Fruit fly (Drosophila melanogaster) whole organism, embryonic: ENCODE data around the gene CG4115.

Experiments
- ATbp ChIP-seq: fragments of 200-800 bp; sonication (Bioruptor generic); optimal IDR thresholded peaks from 2 replicates; lab custom pipeline; 2017; ENCODE audit warnings: missing biosample characterization, mild to moderate bottlenecking, missing genetic modification characterization, missing genetic modification reagents
- Asciz ChIP-seq: fragments of 200-800 bp; sonication (Bioruptor generic); optimal IDR thresholded peaks from 2 replicates; lab custom pipeline; 2017; ENCODE audit warnings: missing biosample characterization, mild to moderate bottlenecking, missing genetic modification characterization, missing genetic modification reagents
- B-H1 ChIP-seq: fragments of 200-800 bp; sonication (Bioruptor generic); IDR thresholded peaks from 3 replicates; pipeline ENCODE4 v1.3.6; 2022; ENCODE audit warnings: missing biosample characterization, missing genetic modification characterization
- CG10979 ChIP-seq: fragments of 200-800 bp; sonication (Bioruptor generic); optimal IDR thresholded peaks from 2 replicates; lab custom pipeline; 2018; ENCODE audit warnings: missing biosample characterization, mild to moderate bottlenecking, missing genetic modification characterization, moderate library complexity
- CG11504 ChIP-seq: fragments of 200-800 bp; sonication (Bioruptor generic); optimal IDR thresholded peaks from 3 replicates; lab custom pipeline; 2019; ENCODE audit warnings: missing biosample characterization, mild to moderate bottlenecking, missing genetic modification characterization, moderate library complexity
- CG11696 ChIP-seq: fragments of 200-800 bp; sonication (Bioruptor generic); IDR thresholded peaks from 2 replicates; pipeline ENCODE4 v1.3.6; 2022; ENCODE audit warnings: missing biosample characterization, missing genetic modification characterization
- CG12299 ChIP-seq: fragments of 200-800 bp; sonication (Bioruptor generic); optimal IDR thresholded peaks from 2 replicates; lab custom pipeline; 2018; ENCODE audit warnings: missing biosample characterization, mild to moderate bottlenecking, missing genetic modification characterization
- CG13296 ChIP-seq: fragments of 200-800 bp; sonication (Bioruptor generic); optimal IDR thresholded peaks from 3 replicates; lab custom pipeline; 2018; ENCODE audit warnings: missing biosample characterization, mild to moderate bottlenecking, missing genetic modification characterization
- CG13894 ChIP-seq: fragments of 200-800 bp; sonication (Bioruptor generic); optimal IDR thresholded peaks from 3 replicates; lab custom pipeline; 2018; ENCODE audit warnings: missing biosample characterization, mild to moderate bottlenecking, missing genetic modification characterization, moderate library complexity
- CG14965 ChIP-seq: fragments of 200-800 bp; sonication (Bioruptor generic); optimal IDR thresholded peaks from 2 replicates; lab custom pipeline; 2016; ENCODE audit warnings: missing biosample characterization, missing genetic modification characterization, borderline replicate concordance
- CG15514 ChIP-seq: fragments of 200-800 bp; sonication (Bioruptor generic); optimal IDR thresholded peaks from 3 replicates; lab custom pipeline; 2017; ENCODE audit warnings: missing biosample characterization, missing genetic modification characterization, mild to moderate bottlenecking, moderate library complexity, missing genetic modification reagents
- CG16779 ChIP-seq: fragments of 200-800 bp; sonication (Bioruptor generic); IDR thresholded peaks from 2 replicates; pipeline ENCODE4 v1.3.6; 2022; ENCODE audit warnings: missing biosample characterization, missing genetic modification characterization
- CG17802 ChIP-seq: fragments of 200-800 bp; sonication (Bioruptor generic); optimal IDR thresholded peaks from 2 replicates; lab custom pipeline; 2018; ENCODE audit warnings: missing biosample characterization, mild to moderate bottlenecking, missing genetic modification characterization, moderate library complexity
- CG2875 ChIP-seq: fragments of 200-800 bp; sonication (Bioruptor generic); optimal IDR thresholded peaks from 2 replicates; lab custom pipeline; 2017; ENCODE audit warnings: missing biosample characterization, mild to moderate bottlenecking, missing genetic modification characterization, missing genetic modification reagents
- CG33213 ChIP-seq: fragments of 200-800 bp; sonication (Bioruptor generic); optimal IDR thresholded peaks from 3 replicates; lab custom pipeline; 2016; ENCODE audit warnings: missing biosample characterization, missing genetic modification characterization
- CG4282 ChIP-seq: fragments of 200-800 bp; sonication (Bioruptor generic); optimal IDR thresholded peaks from 2 replicates; lab custom pipeline; 2016; ENCODE audit warnings: missing biosample characterization, missing genetic modification characterization
- CG4360 ChIP-seq: fragments of 200-800 bp; sonication (Bioruptor generic); IDR thresholded peaks from 2 replicates; pipeline ENCODE4 v1.3.6; 2022; ENCODE audit warnings: missing biosample characterization, missing genetic modification characterization
- CG5953 ChIP-seq: fragments of 200-800 bp; sonication (Bioruptor generic); IDR thresholded peaks from 2 replicates; pipeline ENCODE4 v1.3.6; 2022; ENCODE audit warnings: missing biosample characterization, missing genetic modification characterization
- CG6272 ChIP-seq: fragments of 200-800 bp; sonication (Bioruptor generic); IDR thresholded peaks from 2 replicates; pipeline ENCODE4 v1.3.6; 2022; ENCODE audit warnings: missing biosample characterization, missing genetic modification characterization
- CG6689 ChIP-seq: fragments of 200-800 bp; sonication (Bioruptor generic); IDR thresholded peaks from 2 replicates; pipeline ENCODE4 v1.3.6; 2022; ENCODE audit warnings: missing biosample characterization, missing genetic modification characterization
- CG9437 ChIP-seq: fragments of 200-800 bp; sonication (Bioruptor generic); optimal IDR thresholded peaks from 2 replicates; lab custom pipeline; 2018; ENCODE audit warnings: missing biosample characterization, mild to moderate bottlenecking, missing genetic modification characterization
- CG9727 ChIP-seq: fragments of 200-800 bp; sonication (Bioruptor generic); optimal IDR thresholded peaks from 3 replicates; lab custom pipeline; 2017; ENCODE audit warnings: missing biosample characterization, mild to moderate bottlenecking, missing genetic modification characterization
- CG9817 ChIP-seq: fragments of 200-800 bp; sonication (Bioruptor generic); optimal IDR thresholded peaks from 2 replicates; lab custom pipeline; 2018; ENCODE audit warnings: missing biosample characterization, mild to moderate bottlenecking, missing genetic modification characterization, moderate library complexity
- E2f2 ChIP-seq: fragments of 200-800 bp; sonication (Bioruptor generic); IDR thresholded peaks from 2 replicates; pipeline ENCODE4 v1.3.6; 2022; ENCODE audit warnings: missing biosample characterization, missing genetic modification characterization
- Fer1 ChIP-seq: fragments of 200-800 bp; sonication (Bioruptor generic); optimal IDR thresholded peaks from 2 replicates; lab custom pipeline; 2017; ENCODE audit warnings: missing biosample characterization, mild to moderate bottlenecking, missing genetic modification characterization
- Gsc ChIP-seq: fragments of 200-800 bp; sonication (Bioruptor generic); IDR thresholded peaks from 2 replicates; pipeline ENCODE4 v1.3.6; 2022; ENCODE audit warnings: missing biosample characterization, missing genetic modification characterization
- HmgZ ChIP-seq: fragments of 200-800 bp; sonication (Bioruptor generic); optimal IDR thresholded peaks from 2 replicates; lab custom pipeline; 2018; ENCODE audit warnings: missing biosample characterization, mild to moderate bottlenecking, missing genetic modification characterization
- Hr78 ChIP-seq, 2 experiments: fragments of 200-800 bp in 1 of 2; fragments of >200 bp in 1 of 2; sonication (Bioruptor generic) in 1 of 2; optimal IDR thresholded peaks; 2 replicates each; lab custom pipeline; 2017 to 2019; ENCODE audit warnings: missing biosample characterization in 2 of 2, missing genetic modification characterization in 2 of 2, mild to moderate bottlenecking in 1 of 2, moderate library complexity in 1 of 2
- Mrtf ChIP-seq: fragments of 200-800 bp; sonication (Bioruptor generic); IDR thresholded peaks from 3 replicates; pipeline ENCODE4 v1.3.6; 2022; ENCODE audit warnings: missing biosample characterization, missing genetic modification characterization
- Sox102F ChIP-seq: fragments of 200-800 bp; sonication (Bioruptor generic); optimal IDR thresholded peaks from 2 replicates; lab custom pipeline; 2018; ENCODE audit warnings: missing biosample characterization, mild to moderate bottlenecking, missing genetic modification characterization, moderate library complexity
- Trl ChIP-seq, 3 experiments: fragments of >200 bp in 2 of 3; fragments of 200-800 bp in 1 of 3; sonication (Bioruptor generic) in 1 of 3; optimal IDR thresholded peaks; 2 replicates in 1 of 3; 3 replicates in 2 of 3; lab custom pipeline; 2016 to 2017; ENCODE audit warnings: missing biosample characterization in 1 of 3, missing genetic modification characterization in 1 of 3
- Xbp1 ChIP-seq: fragments of 200-800 bp; sonication (Bioruptor generic); optimal IDR thresholded peaks from 3 replicates; lab custom pipeline; 2016; ENCODE audit warnings: missing biosample characterization, mild to moderate bottlenecking, missing genetic modification characterization
- al ChIP-seq: fragments of 200-800 bp; sonication (Bioruptor generic); IDR thresholded peaks from 2 replicates; pipeline ENCODE4 v1.3.6; 2022; ENCODE audit warnings: missing biosample characterization, missing genetic modification characterization
- ara ChIP-seq: fragments of 200-800 bp; sonication (Bioruptor generic); IDR thresholded peaks from 2 replicates; pipeline ENCODE4 v1.3.6; 2022; ENCODE audit warnings: missing biosample characterization, missing genetic modification characterization
- cg ChIP-seq: fragments of 200-800 bp; sonication (Bioruptor generic); optimal IDR thresholded peaks from 3 replicates; lab custom pipeline; 2019; ENCODE audit warnings: missing biosample characterization, mild to moderate bottlenecking, missing genetic modification characterization, moderate library complexity
- dysf ChIP-seq: fragments of 200-800 bp; sonication (Bioruptor generic); IDR thresholded peaks from 3 replicates; pipeline ENCODE4 v1.3.6; 2022; ENCODE audit warnings: missing biosample characterization, missing genetic modification characterization
- fru ChIP-seq: fragments of >200 bp; optimal IDR thresholded peaks from 2 replicates; lab custom pipeline; 2017
- gfzf ChIP-seq: fragments of 200-800 bp; sonication (Bioruptor generic); optimal IDR thresholded peaks from 2 replicates; lab custom pipeline; 2016; ENCODE audit warnings: missing biosample characterization, mild to moderate bottlenecking, missing genetic modification characterization, moderate library complexity
- lab ChIP-seq: fragments of 200-800 bp; sonication (Bioruptor generic); optimal IDR thresholded peaks from 3 replicates; lab custom pipeline; 2017; ENCODE audit warnings: missing biosample characterization, missing genetic modification characterization, mild to moderate bottlenecking, moderate library complexity, missing genetic modification reagents
- nerfin-1 ChIP-seq: fragments of 200-800 bp; sonication (Bioruptor generic); optimal IDR thresholded peaks from 3 replicates; lab custom pipeline; 2019; ENCODE audit warnings: missing biosample characterization, mild to moderate bottlenecking, missing genetic modification characterization, moderate library complexity
- nerfin-2 ChIP-seq: fragments of 200-800 bp; sonication (Bioruptor generic); IDR thresholded peaks from 2 replicates; pipeline ENCODE4 v1.3.6; 2022; ENCODE audit warnings: missing biosample characterization, missing genetic modification characterization; ENCODE audit not compliant: partially characterized antibody
- nmo ChIP-seq: fragments of 200-800 bp; sonication (Bioruptor generic); optimal IDR thresholded peaks from 2 replicates; lab custom pipeline; 2018; ENCODE audit warnings: missing biosample characterization, mild to moderate bottlenecking, missing genetic modification characterization, moderate library complexity
- pfk ChIP-seq: fragments of 200-800 bp; sonication (Bioruptor generic); optimal IDR thresholded peaks from 2 replicates; lab custom pipeline; 2018; ENCODE audit warnings: missing biosample characterization, mild to moderate bottlenecking, missing genetic modification characterization, moderate library complexity
- pzg ChIP-seq: fragments of 200-800 bp; sonication (Bioruptor generic); optimal IDR thresholded peaks from 3 replicates; lab custom pipeline; 2018; ENCODE audit warnings: missing biosample characterization, mild to moderate bottlenecking, missing genetic modification characterization, moderate library complexity
- ranshi ChIP-seq: fragments of 200-800 bp; sonication (Bioruptor generic); IDR thresholded peaks from 2 replicates; pipeline ENCODE4 v1.3.6; 2022; ENCODE audit warnings: missing biosample characterization, missing genetic modification characterization
- repo ChIP-seq: fragments of 200-800 bp; sonication (Bioruptor generic); optimal IDR thresholded peaks from 2 replicates; lab custom pipeline; 2016; ENCODE audit warnings: missing biosample characterization, missing genetic modification characterization
- sna ChIP-seq: fragments of 200-800 bp; sonication (Bioruptor generic); IDR thresholded peaks from 2 replicates; pipeline ENCODE4 v1.3.6; 2022; ENCODE audit warnings: missing biosample characterization, missing genetic modification characterization; ENCODE audit not compliant: partially characterized antibody
- sr ChIP-seq: fragments of 200-800 bp; sonication (Bioruptor generic); IDR thresholded peaks from 3 replicates; pipeline ENCODE4 v1.3.6; 2022; ENCODE audit warnings: missing biosample characterization, missing genetic modification characterization
- tgo ChIP-seq: fragments of 200-800 bp; sonication (Bioruptor generic); IDR thresholded peaks from 3 replicates; pipeline ENCODE4 v1.3.6; 2022; ENCODE audit warnings: missing biosample characterization, missing genetic modification characterization
- tin ChIP-seq: fragments of 200-800 bp; sonication (Bioruptor generic); optimal IDR thresholded peaks from 3 replicates; lab custom pipeline; 2016; ENCODE audit warnings: missing biosample characterization, missing genetic modification characterization
- zen ChIP-seq: fragments of 200-800 bp; sonication (Bioruptor generic); optimal IDR thresholded peaks from 3 replicates; lab custom pipeline; 2018; ENCODE audit warnings: missing biosample characterization, mild to moderate bottlenecking, missing genetic modification characterization, moderate library complexity

The CG4115 gene

DNA sequence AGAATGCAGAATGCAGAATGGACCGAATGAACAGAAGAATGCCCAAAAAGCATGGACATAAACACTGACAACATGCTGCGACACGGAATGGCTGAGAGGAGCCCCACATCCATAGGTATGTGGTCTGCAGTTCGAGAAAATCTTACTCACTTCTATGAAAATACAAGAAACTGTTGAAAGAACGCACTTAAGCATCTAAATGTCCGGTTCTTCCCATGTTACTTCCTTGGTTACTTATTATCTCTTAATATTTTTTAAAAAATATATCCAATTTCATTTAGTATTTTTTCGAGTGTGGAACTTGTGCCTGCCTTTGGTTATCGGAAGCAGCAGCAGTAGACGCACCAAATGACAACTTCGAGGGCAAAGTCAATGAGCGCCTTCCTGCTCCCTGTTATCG is 45.6 kb upstream of the CG4115 start (continued):
- TF ChIP-seq CG9437 (GFP tag; lab: Kevin White, UChicago) (no peak), CG11504 (no peak), CG13296 (no peak), cg (GFP tag; lab: Kevin White, UChicago) (no peak), dysf (no peak), Hr78 (GFP tag; optimal IDR thresholded peaks at IDR 0.05; lab: Kevin White, UChicago) (no peak), CG9727 (GFP tag; lab: Kevin White, UChicago) (peak; percentile 46), tin (GFP tag; lab: Kevin White, UChicago) (peak; percentile 24), CG16779 (no peak), al (no peak), ATbp (GFP tag; lab: Kevin White, UChicago) (no peak), CG9817 (no peak), CG5953 (no peak), CG13894 (tag; lab: Kevin White, UChicago) (no peak), CG4360 (GFP tag; lab: Robert Waterston, UW) (no peak), CG17802 (no peak), CG15514 (no peak), pzg (GFP tag; lab: Kevin White, UChicago) (no peak), fru (lab: Kevin White, UChicago) (no peak), Fer1 (no peak), CG10979 (tag; lab: Kevin White, UChicago) (no peak), Sox102F (peak; percentile 18), CG6689 (peak; percentile 49), gfzf (no peak), Mrtf (GFP tag; lab: Robert Waterston, UW) (no peak), CG33213 (GFP tag; lab: Kevin White, UChicago) (no peak), repo (GFP tag; lab: Kevin White, UChicago) (no peak), pfk (GFP tag; lab: Kevin White, UChicago) (no peak), Gsc (no peak), Trl (optimal IDR thresholded peaks at IDR 0.05; lab: Kevin White, UChicago) (no peak), Trl (GFP tag; optimal IDR thresholded peaks at IDR 0.05; lab: Kevin White, UChicago) (no peak), sr (GFP tag; lab: Robert Waterston, UW) (no peak), CG4282 (no peak), CG12299 (tag; lab: Kevin White, UChicago) (no peak), CG2875 (GFP tag; lab: Kevin White, UChicago) (peak; percentile 7), ara (GFP tag; lab: Robert Waterston, UW) (no peak), E2f2 (0 out of 2 replicates have a peak, but pooled peaks have one; percentile 9), HmgZ (tag; lab: Kevin White, UChicago) (no peak), CG11696 (GFP tag; lab: Robert Waterston, UW) (no peak), CG14965 (GFP tag; lab: Kevin White, UChicago) (no peak), zen (tag; lab: Kevin White, UChicago) (peak; percentile 18), lab (GFP tag; lab: Kevin White, UChicago) (no peak), Xbp1 (GFP tag; lab: Kevin White, UChicago) (peak; percentile 16), B-H1 (GFP tag; lab: Robert Waterston, UW) (no peak), nerfin-1 (tag; lab: Kevin White, UChicago) (no peak), Asciz (GFP tag; lab: Kevin White, UChicago) (no peak), tgo (GFP tag; lab: Robert Waterston, UW) (no peak), CG6272 (GFP tag; lab: Robert Waterston, UW) (no peak), nerfin-2 (GFP tag; lab: Robert Waterston, UW) (no peak), ranshi (GFP tag; lab: Robert Waterston, UW) (no peak), nmo (GFP tag; lab: Kevin White, UChicago) (peak; percentile 48), sna (GFP tag; lab: Robert Waterston, UW) (no peak)
